Fruit fly (Drosophila melanogaster) whole organism, embryonic: ENCODE measurements around the gene CG33702.
A peak's percentile ranks its signal among the peaks of the same experiment; 100 is the strongest.

Experiments
- B-H1 ChIP-seq: fragments of 200-800 bp; sonication (Bioruptor generic); IDR thresholded peaks from 3 replicates; pipeline ENCODE4 v1.3.6; 2022; ENCODE audit warnings: missing biosample characterization, missing genetic modification characterization
- BEAF-32 ChIP-seq: fragments of 200-800 bp; sonication (Bioruptor generic); optimal IDR thresholded peaks from 3 replicates; lab custom pipeline; 2017; ENCODE audit warnings: missing biosample characterization, missing genetic modification characterization, mild to moderate bottlenecking, moderate library complexity, missing genetic modification reagents
- CG10565 ChIP-seq: fragments of 200-800 bp; sonication (Bioruptor generic); optimal IDR thresholded peaks from 3 replicates; lab custom pipeline; 2016; ENCODE audit warnings: missing biosample characterization, mild to moderate bottlenecking, missing genetic modification characterization
- CG11696 ChIP-seq: fragments of 200-800 bp; sonication (Bioruptor generic); IDR thresholded peaks from 2 replicates; pipeline ENCODE4 v1.3.6; 2022; ENCODE audit warnings: missing biosample characterization, missing genetic modification characterization
- CG13624 ChIP-seq: fragments of 200-800 bp; sonication (Bioruptor generic); optimal IDR thresholded peaks from 2 replicates; lab custom pipeline; 2016; ENCODE audit warnings: missing biosample characterization, missing genetic modification characterization
- CG17568 ChIP-seq: fragments of 200-800 bp; sonication (Bioruptor generic); optimal IDR thresholded peaks from 2 replicates; lab custom pipeline; 2018; ENCODE audit warnings: missing biosample characterization, mild to moderate bottlenecking, missing genetic modification characterization, moderate library complexity
- CG31365 ChIP-seq: fragments of 200-800 bp; sonication (Bioruptor generic); optimal IDR thresholded peaks from 2 replicates; lab custom pipeline; 2018; ENCODE audit warnings: missing biosample characterization, mild to moderate bottlenecking, missing genetic modification characterization
- CG32532 ChIP-seq: fragments of 200-800 bp; sonication (Bioruptor generic); IDR thresholded peaks from 2 replicates; pipeline ENCODE4 v1.3.6; 2022; ENCODE audit warnings: missing biosample characterization, missing genetic modification characterization
- CG4360 ChIP-seq: fragments of 200-800 bp; sonication (Bioruptor generic); IDR thresholded peaks from 2 replicates; pipeline ENCODE4 v1.3.6; 2022; ENCODE audit warnings: missing biosample characterization, missing genetic modification characterization
- CG7372 ChIP-seq: fragments of 200-800 bp; sonication (Bioruptor generic); IDR thresholded peaks from 2 replicates; pipeline ENCODE4 v1.3.6; 2022; ENCODE audit warnings: missing biosample characterization, missing genetic modification characterization
- CG7786 ChIP-seq: fragments of 200-800 bp; sonication (Bioruptor generic); optimal IDR thresholded peaks from 2 replicates; lab custom pipeline; 2016; ENCODE audit warnings: missing biosample characterization, missing genetic modification characterization
- CG7963 ChIP-seq: fragments of 200-800 bp; sonication (Bioruptor generic); IDR thresholded peaks from 3 replicates; pipeline ENCODE4 v1.3.6; 2022; ENCODE audit warnings: missing biosample characterization, missing genetic modification characterization; ENCODE audit not compliant: partially characterized antibody
- D19B ChIP-seq: fragments of 200-800 bp; sonication (Bioruptor generic); optimal IDR thresholded peaks from 2 replicates; lab custom pipeline; 2017; ENCODE audit warnings: missing biosample characterization, mild to moderate bottlenecking, missing genetic modification characterization
- Dfd ChIP-seq, 2 experiments: fragments of >200 bp; optimal IDR thresholded peaks; 2 replicates each; lab custom pipeline; 2017; ENCODE audit warnings: missing biosample characterization in 2 of 2, missing genetic modification characterization in 2 of 2
- Drgx ChIP-seq: fragments of 200-800 bp; sonication (Bioruptor generic); IDR thresholded peaks from 2 replicates; pipeline ENCODE4 v1.3.6; 2022; ENCODE audit warnings: missing biosample characterization, missing genetic modification characterization
- Ets65A ChIP-seq: fragments of 200-800 bp; sonication (Bioruptor generic); peaks from one replicate; lab custom pipeline; 2016; ENCODE audit warnings: missing biosample characterization, missing genetic modification characterization
- Ets97D ChIP-seq: fragments of 200-800 bp; sonication (Bioruptor generic); optimal IDR thresholded peaks from 3 replicates; lab custom pipeline; 2016; ENCODE audit warnings: missing biosample characterization, missing genetic modification characterization
- Hey ChIP-seq: fragments of 200-800 bp; sonication (Bioruptor generic); optimal IDR thresholded peaks from 3 replicates; lab custom pipeline; 2018; ENCODE audit warnings: missing biosample characterization, mild to moderate bottlenecking, missing genetic modification characterization
- Hmx ChIP-seq: fragments of 200-800 bp; sonication (Bioruptor generic); optimal IDR thresholded peaks from 2 replicates; lab custom pipeline; 2016; ENCODE audit warnings: missing biosample characterization, missing genetic modification characterization
- Hr78 ChIP-seq, 2 experiments: fragments of 200-800 bp in 1 of 2; fragments of >200 bp in 1 of 2; sonication (Bioruptor generic) in 1 of 2; optimal IDR thresholded peaks; 2 replicates each; lab custom pipeline; 2017 to 2019; ENCODE audit warnings: missing biosample characterization in 2 of 2, missing genetic modification characterization in 2 of 2, mild to moderate bottlenecking in 1 of 2, moderate library complexity in 1 of 2
- Lhr ChIP-seq: fragments of 200-800 bp; sonication (Bioruptor generic); optimal IDR thresholded peaks from 3 replicates; lab custom pipeline; 2017; ENCODE audit warnings: mild to moderate bottlenecking, missing biosample characterization, missing genetic modification reagents, missing genetic modification characterization
- Poxn ChIP-seq: fragments of 200-800 bp; sonication (Bioruptor generic); IDR thresholded peaks from 2 replicates; pipeline ENCODE4 v1.3.6; 2022; ENCODE audit warnings: missing biosample characterization, missing genetic modification characterization
- Scr ChIP-seq: fragments of 200-800 bp; sonication (Bioruptor generic); IDR thresholded peaks from 2 replicates; pipeline ENCODE4 v1.3.6; 2022; ENCODE audit warnings: missing biosample characterization, missing genetic modification characterization; ENCODE audit not compliant: partially characterized antibody
- Sin3A ChIP-seq: fragments of >200 bp; optimal IDR thresholded peaks from 2 replicates; lab custom pipeline; 2018
- Trl ChIP-seq, 3 experiments: fragments of >200 bp in 2 of 3; fragments of 200-800 bp in 1 of 3; sonication (Bioruptor generic) in 1 of 3; optimal IDR thresholded peaks; 2 replicates in 1 of 3; 3 replicates in 2 of 3; lab custom pipeline; 2016 to 2017; ENCODE audit warnings: missing biosample characterization in 1 of 3, missing genetic modification characterization in 1 of 3
- Usf ChIP-seq: fragments of 200-800 bp; sonication (Bioruptor generic); optimal IDR thresholded peaks from 2 replicates; lab custom pipeline; 2017; ENCODE audit warnings: missing genotype, missing biosample characterization, missing genetic modification characterization
- cad ChIP-seq: fragments of >200 bp; optimal IDR thresholded peaks from 2 replicates; lab custom pipeline; 2017; ENCODE audit warnings: missing biosample characterization, missing genetic modification characterization
- cas ChIP-seq: fragments of 200-800 bp; sonication (Bioruptor generic); IDR thresholded peaks from 2 replicates; pipeline ENCODE4 v1.3.6; 2022; ENCODE audit warnings: missing biosample characterization, missing genetic modification characterization
- ci ChIP-seq: fragments of 200-800 bp; sonication (Bioruptor generic); IDR thresholded peaks from 3 replicates; pipeline ENCODE4 v1.3.6; 2022; ENCODE audit warnings: missing biosample characterization, missing genetic modification characterization
- cwo ChIP-seq: fragments of 200-800 bp; sonication (Bioruptor generic); optimal IDR thresholded peaks from 3 replicates; lab custom pipeline; 2017; ENCODE audit warnings: missing biosample characterization, missing genetic modification characterization, mild to moderate bottlenecking, moderate library complexity, missing genetic modification reagents
- danr ChIP-seq: fragments of 200-800 bp; sonication (Bioruptor generic); IDR thresholded peaks from 2 replicates; pipeline ENCODE4 v1.3.6; 2022; ENCODE audit warnings: missing biosample characterization, missing genetic modification characterization
- esg ChIP-seq: fragments of 200-800 bp; sonication (Bioruptor generic); conservative IDR thresholded peaks from 2 replicates; pipeline ENCODE4 v1.3.6; 2022; ENCODE audit warnings: missing biosample characterization, missing genetic modification characterization
- eve ChIP-seq, 2 experiments: fragments of >200 bp; optimal IDR thresholded peaks; 2 replicates each; lab custom pipeline; 2017; ENCODE audit warnings: missing biosample characterization in 2 of 2, missing genetic modification characterization in 2 of 2
- gsb-n ChIP-seq: fragments of 200-800 bp; sonication (Bioruptor generic); optimal IDR thresholded peaks from 3 replicates; lab custom pipeline; 2018; ENCODE audit warnings: missing biosample characterization, mild to moderate bottlenecking, missing genetic modification characterization
- her ChIP-seq: fragments of 200-800 bp; sonication (Bioruptor generic); optimal IDR thresholded peaks from 2 replicates; lab custom pipeline; 2016; ENCODE audit warnings: missing biosample characterization, missing genetic modification characterization
- hkb ChIP-seq, 2 experiments: fragments of 200-800 bp in 1 of 2; fragments of >200 bp in 1 of 2; sonication (Bioruptor generic) in 1 of 2; IDR thresholded peaks in 1 of 2; optimal IDR thresholded peaks in 1 of 2; 2 replicates each; pipeline versions ENCODE4 v1.3.6 to Lab custom; 2017 to 2022; ENCODE audit warnings: missing biosample characterization in 1 of 2, missing genetic modification characterization in 1 of 2
- klu ChIP-seq: fragments of 200-800 bp; sonication (Bioruptor generic); IDR thresholded peaks from 2 replicates; pipeline ENCODE4 v1.3.6; 2022; ENCODE audit warnings: missing biosample characterization, missing genetic modification characterization
- mirr ChIP-seq: fragments of 200-800 bp; sonication (Bioruptor generic); optimal IDR thresholded peaks from 3 replicates; lab custom pipeline; 2018; ENCODE audit warnings: missing biosample characterization, mild to moderate bottlenecking, missing genetic modification characterization
- nerfin-1 ChIP-seq: fragments of 200-800 bp; sonication (Bioruptor generic); optimal IDR thresholded peaks from 3 replicates; lab custom pipeline; 2019; ENCODE audit warnings: missing biosample characterization, mild to moderate bottlenecking, missing genetic modification characterization, moderate library complexity
- prd ChIP-seq, 3 experiments: fragments of >200 bp in 2 of 3; fragments of 200-800 bp in 1 of 3; sonication (Bioruptor generic) in 1 of 3; optimal IDR thresholded peaks in 2 of 3; IDR thresholded peaks in 1 of 3; 2 replicates in 2 of 3; 3 replicates in 1 of 3; pipeline versions ENCODE4 v1.3.6 to Lab custom; 2017 to 2022; ENCODE audit warnings: missing biosample characterization in 1 of 3, missing genetic modification characterization in 1 of 3
- ranshi ChIP-seq: fragments of 200-800 bp; sonication (Bioruptor generic); IDR thresholded peaks from 2 replicates; pipeline ENCODE4 v1.3.6; 2022; ENCODE audit warnings: missing biosample characterization, missing genetic modification characterization
- ro ChIP-seq: fragments of 200-800 bp; sonication (Bioruptor generic); IDR thresholded peaks from 2 replicates; pipeline ENCODE4 v1.3.6; 2022; ENCODE audit warnings: missing biosample characterization, missing genetic modification characterization
- sens ChIP-seq: fragments of 200-800 bp; sonication (Bioruptor generic); peaks from one replicate; lab custom pipeline; 2016; ENCODE audit warnings: missing biosample characterization, missing genetic modification characterization
- tll ChIP-seq, 2 experiments: fragments of 200-800 bp in 1 of 2; fragments of >200 bp in 1 of 2; sonication (Bioruptor generic) in 1 of 2; optimal IDR thresholded peaks; 2 replicates each; lab custom pipeline; 2017 to 2019; ENCODE audit warnings: missing biosample characterization in 2 of 2, missing genetic modification characterization in 2 of 2, mild to moderate bottlenecking in 1 of 2, moderate library complexity in 1 of 2
- vnd ChIP-seq: fragments of 200-800 bp; sonication (Bioruptor generic); IDR thresholded peaks from 3 replicates; pipeline ENCODE4 v1.3.6; 2022; ENCODE audit warnings: missing biosample characterization, missing genetic modification characterization; ENCODE audit not compliant: partially characterized antibody
- wek ChIP-seq: fragments of 200-800 bp; sonication (Bioruptor generic); optimal IDR thresholded peaks from 3 replicates; lab custom pipeline; 2018; ENCODE audit warnings: missing biosample characterization, mild to moderate bottlenecking, missing genetic modification characterization, moderate library complexity
- zf30C ChIP-seq: fragments of 200-800 bp; sonication (Bioruptor generic); optimal IDR thresholded peaks from 3 replicates; lab custom pipeline; 2018; ENCODE audit warnings: missing biosample characterization, mild to moderate bottlenecking, missing genetic modification characterization
- zfh1 ChIP-seq: fragments of 200-800 bp; sonication (Bioruptor generic); IDR thresholded peaks from 3 replicates; pipeline ENCODE4 v1.3.6; 2022; ENCODE audit warnings: missing biosample characterization, missing genetic modification characterization

CG33702 gene

dm6 chr3L:9509037-9509830, 4.0 kb downstream of the CG33702 start, which contains the start of gene CG3408 (continued):
- TF ChIP-seq ranshi (GFP tag; lab: Robert Waterston, UW): 0 out of 2 replicates have a peak, but pooled peaks have one; percentile 8
- no peak for TF ChIP-seq CG31365 (tag; lab: Kevin White, UChicago)
- TF ChIP-seq prd (optimal IDR thresholded peaks at IDR 0.05; lab: Kevin White, UChicago): no peak
- TF ChIP-seq prd (GFP tag; IDR thresholded peaks at IDR 0.05; lab: Robert Waterston, UW): no peak
- peak; percentile 41; the same call in 1 of the 3 replicates for TF ChIP-seq vnd (GFP tag; lab: Robert Waterston, UW)
- TF ChIP-seq Hmx (GFP tag; lab: Kevin White, UChicago): no peak
- no peak for TF ChIP-seq Hey
- peak; percentile 50 for TF ChIP-seq nerfin-1 (tag; lab: Kevin White, UChicago)
- TF ChIP-seq Hr78 (GFP tag; optimal IDR thresholded peaks at IDR 0.05; lab: Kevin White, UChicago): no peak
- no peak for TF ChIP-seq CG7963 (GFP tag; lab: Robert Waterston, UW)
- peak; percentile 48 for TF ChIP-seq D19B (GFP tag; lab: Kevin White, UChicago)
- no peak for TF ChIP-seq her (GFP tag; lab: Kevin White, UChicago)
- no peak for TF ChIP-seq wek (GFP tag; lab: Kevin White, UChicago)
- no peak for TF ChIP-seq CG17568
- no peak for TF ChIP-seq Poxn (GFP tag; lab: Robert Waterston, UW)
- no peak for TF ChIP-seq CG11696
- TF ChIP-seq CG10565 (GFP tag; lab: Kevin White, UChicago): no peak
- no peak for TF ChIP-seq Dfd (GFP tag; optimal IDR thresholded peaks at IDR 0.05; lab: Kevin White, UChicago)
- TF ChIP-seq mirr: peak; percentile 55
- TF ChIP-seq sens (GFP tag; lab: Kevin White, UChicago): peak; percentile 84
- TF ChIP-seq Drgx (GFP tag; lab: Robert Waterston, UW): no peak; the same call in 1 of the 2 replicates
- TF ChIP-seq zf30C (GFP tag; lab: Kevin White, UChicago): no peak
- TF ChIP-seq Scr (GFP tag; lab: Robert Waterston, UW): peak; percentile 54
- no peak for TF ChIP-seq esg (GFP tag; lab: Robert Waterston, UW)
- TF ChIP-seq gsb-n (tag; lab: Kevin White, UChicago): no peak
- TF ChIP-seq danr (GFP tag; lab: Robert Waterston, UW): no peak
- peak; percentile 52 for TF ChIP-seq Sin3A (lab: Kevin White, UChicago)
- peak; percentile 66 for TF ChIP-seq BEAF-32
- no peak for TF ChIP-seq CG7786
- TF ChIP-seq Usf (GFP tag; lab: Kevin White, UChicago): no peak
- no peak for TF ChIP-seq klu (GFP tag; lab: Robert Waterston, UW)
- TF ChIP-seq cad (GFP tag; lab: Kevin White, UChicago): no peak
- TF ChIP-seq Ets97D (GFP tag; lab: Kevin White, UChicago): peak; percentile 98
- TF ChIP-seq Trl (optimal IDR thresholded peaks at IDR 0.05; lab: Kevin White, UChicago): peak in 1 of 2 experiments; percentile 20
- TF ChIP-seq Trl (GFP tag; optimal IDR thresholded peaks at IDR 0.05; lab: Kevin White, UChicago): no peak
- TF ChIP-seq Lhr (GFP tag; lab: Kevin White, UChicago): peak; percentile 82
- TF ChIP-seq CG13624 (GFP tag; lab: Kevin White, UChicago): no peak
- no peak for TF ChIP-seq ro (GFP tag; lab: Robert Waterston, UW)
- no peak for TF ChIP-seq tll (GFP tag; optimal IDR thresholded peaks at IDR 0.05; lab: Kevin White, UChicago)
- TF ChIP-seq eve (GFP tag; optimal IDR thresholded peaks at IDR 0.05; lab: Kevin White, UChicago): no peak
- TF ChIP-seq hkb (optimal IDR thresholded peaks at IDR 0.05; lab: Kevin White, UChicago): no peak
- no peak for TF ChIP-seq hkb (GFP tag; IDR thresholded peaks at IDR 0.05; lab: Robert Waterston, UW)
- TF ChIP-seq CG32532 (GFP tag; lab: Robert Waterston, UW): no peak
- peak; percentile 94 for TF ChIP-seq CG4360 (GFP tag; lab: Robert Waterston, UW)
- no peak; the same call in 1 of the 2 replicates for TF ChIP-seq CG7372
- TF ChIP-seq cas: no peak
- no peak for TF ChIP-seq Ets65A
- no peak for TF ChIP-seq zfh1 (GFP tag; lab: Robert Waterston, UW)
- no peak; the same call in 2 of the 3 replicates for TF ChIP-seq ci
- no peak for TF ChIP-seq B-H1 (GFP tag; lab: Robert Waterston, UW)
- TF ChIP-seq cwo: no peak
